Fruit fly (Drosophila melanogaster): ENCODE results near the gene CG4502.

CG4502 gene

dm6 chr2L:7154861-7155594 is 49.0 kb downstream of the CG4502 start (continued):
- TF ChIP-seq trh (GFP tag; optimal IDR thresholded peaks at IDR 0.05), result no peak
- TF ChIP-seq CG15073 (GFP tag; optimal IDR thresholded peaks at IDR 0.05), result no peak
- TF ChIP-seq Bdp1 (GFP tag; optimal IDR thresholded peaks at IDR 0.05), result no peak
- TF ChIP-seq pb (GFP tag; optimal IDR thresholded peaks at IDR 0.05), result no peak
- TF ChIP-seq Hr3 (GFP tag; optimal IDR thresholded peaks at IDR 0.05), result no peak
- TF ChIP-seq Hand (GFP tag; optimal IDR thresholded peaks at IDR 0.05), result no peak
- TF ChIP-seq sob (GFP tag; IDR thresholded peaks at IDR 0.05), result no peak
- no peak for TF ChIP-seq CG7928 (GFP tag; optimal IDR thresholded peaks at IDR 0.05)
- no peak for TF ChIP-seq Jarid2 (GFP tag; optimal IDR thresholded peaks at IDR 0.05)
- no peak for TF ChIP-seq stwl (tag; optimal IDR thresholded peaks at IDR 0.05)
- peak; percentile 33; the same call in 1 of the 2 replicates for TF ChIP-seq Xrp1 (GFP tag; IDR thresholded peaks at IDR 0.05)
- peak; percentile 19 for TF ChIP-seq pnt (GFP tag; optimal IDR thresholded peaks at IDR 0.05)
- no peak for TF ChIP-seq ssp (GFP tag; IDR thresholded peaks at IDR 0.05)
- TF ChIP-seq Bgb (GFP tag; IDR thresholded peaks at IDR 0.05; ENCODE audit: partially characterized antibody), result no peak
- TF ChIP-seq E2f2 (GFP tag; IDR thresholded peaks at IDR 0.05), result no peak
- peak; percentile 1 for TF ChIP-seq CG1529 (GFP tag; optimal IDR thresholded peaks at IDR 0.05)
- no peak for TF ChIP-seq CG3726 (GFP tag; IDR thresholded peaks at IDR 0.05)
- TF ChIP-seq cato (GFP tag; optimal IDR thresholded peaks at IDR 0.05; ENCODE audit: borderline replicate concordance), result no peak
- no peak for TF ChIP-seq HmgD (GFP tag; optimal IDR thresholded peaks at IDR 0.05)
- TF ChIP-seq kni (GFP tag; optimal IDR thresholded peaks at IDR 0.05), result no peak
- no peak for TF ChIP-seq gsb (GFP tag; IDR thresholded peaks at IDR 0.05)
- no peak for TF ChIP-seq CG31388 (GFP tag; optimal IDR thresholded peaks at IDR 0.05)
- peak; percentile 50 for TF ChIP-seq CG7839 (tag; optimal IDR thresholded peaks at IDR 0.05)
- TF ChIP-seq CG31224 (GFP tag; IDR thresholded peaks at IDR 0.05), result no peak
- TF ChIP-seq Atf-2 (GFP tag; optimal IDR thresholded peaks at IDR 0.05), result no peak
- TF ChIP-seq Eip74EF (GFP tag; optimal IDR thresholded peaks at IDR 0.05), result no peak
- no peak for TF ChIP-seq Hey (tag; optimal IDR thresholded peaks at IDR 0.05)
- no peak for TF ChIP-seq abd-A (tag; optimal IDR thresholded peaks at IDR 0.05)
- TF ChIP-seq CG7372 (GFP tag; IDR thresholded peaks at IDR 0.05), result no peak
- 0 out of 2 replicates have a peak, but pooled peaks have one; percentile 19 for TF ChIP-seq ap (GFP tag; IDR thresholded peaks at IDR 0.05)
- peak; percentile 1 for TF ChIP-seq CG33213 (GFP tag; optimal IDR thresholded peaks at IDR 0.05)
- no peak for TF ChIP-seq ewg (GFP tag; optimal IDR thresholded peaks at IDR 0.05)
- no peak for TF ChIP-seq Myb (GFP tag; optimal IDR thresholded peaks at IDR 0.05)
- TF ChIP-seq CG1603 (tag; optimal IDR thresholded peaks at IDR 0.05), result peak; percentile 75
- peak; percentile 13 for TF ChIP-seq bcd (GFP tag; optimal IDR thresholded peaks at IDR 0.05)
- peak; percentile 25 for TF ChIP-seq CG9609 (GFP tag; optimal IDR thresholded peaks at IDR 0.05)
- no peak for TF ChIP-seq dati (GFP tag; IDR thresholded peaks at IDR 0.05)
- TF ChIP-seq Hsf (GFP tag; optimal IDR thresholded peaks at IDR 0.05), result peak; percentile 27
- TF ChIP-seq luna (GFP tag; optimal IDR thresholded peaks at IDR 0.05), result no peak
- TF ChIP-seq CG7271 (tag; optimal IDR thresholded peaks at IDR 0.05), result no peak
- no peak for TF ChIP-seq kah (GFP tag; optimal IDR thresholded peaks at IDR 0.05)
- no peak for TF ChIP-seq caup (GFP tag; optimal IDR thresholded peaks at IDR 0.05; ENCODE audit: severe bottlenecking)
- peak; percentile 11 for TF ChIP-seq CG12659 (GFP tag; optimal IDR thresholded peaks at IDR 0.05)
- peak; percentile 43 for TF ChIP-seq CG2678 (tag; optimal IDR thresholded peaks at IDR 0.05)
- no peak for TF ChIP-seq CG4328 (GFP tag; optimal IDR thresholded peaks at IDR 0.05)
- no peak for TF ChIP-seq CG8290 (GFP tag; optimal IDR thresholded peaks at IDR 0.05)
- peak in 1 of 2 experiments; percentile 58 for TF ChIP-seq CG8290 (tag; optimal IDR thresholded peaks at IDR 0.05)
- no peak for TF ChIP-seq D19B (GFP tag; optimal IDR thresholded peaks at IDR 0.05)
- TF ChIP-seq gce (GFP tag; IDR thresholded peaks at IDR 0.05), result no peak
- TF ChIP-seq CG16813 (GFP tag; IDR thresholded peaks at IDR 0.05; ENCODE audit: partially characterized antibody), result no peak
